Fruit fly (Drosophila melanogaster): ENCODE results near the gene Hsp26.

Hsp26 gene

dm6 chr3L:9410754-9411423 is 33.7 kb upstream of the Hsp26 start, which contains the start of the genes CG4022 and Cpsf5 (continued):
- no peak for TF ChIP-seq CG4282 (GFP tag; optimal IDR thresholded peaks at IDR 0.05)
- peak; percentile 80 for TF ChIP-seq CG8290 (GFP tag; optimal IDR thresholded peaks at IDR 0.05)
- peak; percentile 31 to 35 for TF ChIP-seq CG8290 (tag; optimal IDR thresholded peaks at IDR 0.05)
- TF ChIP-seq E2f2 (GFP tag; IDR thresholded peaks at IDR 0.05) = peak; percentile 70
- TF ChIP-seq CG13775 (GFP tag; optimal IDR thresholded peaks at IDR 0.05) = peak; percentile 87
- TF ChIP-seq CG2120 (GFP tag; optimal IDR thresholded peaks at IDR 0.05) = peak; percentile 89
- TF ChIP-seq cad (GFP tag; optimal IDR thresholded peaks at IDR 0.05) = no peak
- peak; percentile 78 for TF ChIP-seq Ada2b (GFP tag; IDR thresholded peaks at IDR 0.05)
- TF ChIP-seq CG9876 (GFP tag; optimal IDR thresholded peaks at IDR 0.05) = no peak
- TF ChIP-seq esg (GFP tag; conservative IDR thresholded peaks at IDR 0.05) = peak; percentile 79
- TF ChIP-seq tup (GFP tag; optimal IDR thresholded peaks at IDR 0.05) = peak; percentile 41
- peak; percentile 69; the same call in 2 of the 3 replicates for TF ChIP-seq H15 (GFP tag; IDR thresholded peaks at IDR 0.05)
- TF ChIP-seq CG14710 (tag; optimal IDR thresholded peaks at IDR 0.05) = peak; percentile 90
- no peak for TF ChIP-seq tio (GFP tag; optimal IDR thresholded peaks at IDR 0.05)
- TF ChIP-seq prd (optimal IDR thresholded peaks at IDR 0.05) = no peak
- TF ChIP-seq prd (GFP tag; IDR thresholded peaks at IDR 0.05) = peak; percentile 84
- TF ChIP-seq bcd (GFP tag; optimal IDR thresholded peaks at IDR 0.05) = peak; percentile 73
- TF ChIP-seq NFAT (GFP tag; IDR thresholded peaks at IDR 0.05) = peak; percentile 72
- peak; percentile 52 for TF ChIP-seq Asciz (GFP tag; optimal IDR thresholded peaks at IDR 0.05)
- peak; percentile 79 for TF ChIP-seq ewg (GFP tag; optimal IDR thresholded peaks at IDR 0.05)
- peak; percentile 92 for TF ChIP-seq CG13424 (tag; optimal IDR thresholded peaks at IDR 0.05)
- no peak for TF ChIP-seq Lpt (GFP tag; optimal IDR thresholded peaks at IDR 0.05)
- TF ChIP-seq CG4404 (GFP tag; IDR thresholded peaks at IDR 0.05) = peak; percentile 76
- peak; percentile 67 for TF ChIP-seq Fer2 (tag; optimal IDR thresholded peaks at IDR 0.05)
- peak; percentile 93 for TF ChIP-seq Dbx (GFP tag; IDR thresholded peaks at IDR 0.05)
- no peak for TF ChIP-seq CG8359 (GFP tag; optimal IDR thresholded peaks at IDR 0.05; ENCODE audit: borderline replicate concordance)
- peak; percentile 43 for TF ChIP-seq salm (tag; optimal IDR thresholded peaks at IDR 0.05)
- TF ChIP-seq Mrtf (GFP tag; IDR thresholded peaks at IDR 0.05) = peak; percentile 40; the same call in 1 of the 3 replicates
- TF ChIP-seq MBD-R2 (GFP tag; IDR thresholded peaks at IDR 0.05) = peak; percentile 84
- TF ChIP-seq z (GFP tag; IDR thresholded peaks at IDR 0.05) = no peak
- TF ChIP-seq Max (GFP tag; optimal IDR thresholded peaks at IDR 0.05) = peak; percentile 86
- TF ChIP-seq tin (GFP tag; optimal IDR thresholded peaks at IDR 0.05) = peak; percentile 81
- peak; percentile 66 for TF ChIP-seq CG15479 (GFP tag; optimal IDR thresholded peaks at IDR 0.05)
- TF ChIP-seq CG1792 (GFP tag; optimal IDR thresholded peaks at IDR 0.05) = peak; percentile 55
- TF ChIP-seq Antp (GFP tag; optimal IDR thresholded peaks at IDR 0.05) = peak; percentile 48
- TF ChIP-seq eyg (GFP tag; optimal IDR thresholded peaks at IDR 0.05) = peak; percentile 2
- peak; percentile 68 for TF ChIP-seq Taf1 (GFP tag; IDR thresholded peaks at IDR 0.05)
- TF ChIP-seq CG12744 (GFP tag; optimal IDR thresholded peaks at IDR 0.05) = peak; percentile 62
- TF ChIP-seq CG4424 (GFP tag; optimal IDR thresholded peaks at IDR 0.05) = peak; percentile 86
- TF ChIP-seq CG10274 (GFP tag; optimal IDR thresholded peaks at IDR 0.05) = no peak
- no peak for TF ChIP-seq luna (GFP tag; optimal IDR thresholded peaks at IDR 0.05)
- TF ChIP-seq Oli (tag; optimal IDR thresholded peaks at IDR 0.05) = peak; percentile 69
- TF ChIP-seq CoRest (tag; optimal IDR thresholded peaks at IDR 0.05) = peak; percentile 91
- TF ChIP-seq jumu (GFP tag; optimal IDR thresholded peaks at IDR 0.05) = peak; percentile 67
- TF ChIP-seq CG31365 (tag; optimal IDR thresholded peaks at IDR 0.05) = peak; percentile 13
- TF ChIP-seq kah (GFP tag; optimal IDR thresholded peaks at IDR 0.05) = peak; percentile 22
- peak; percentile 70 for TF ChIP-seq ems (GFP tag; optimal IDR thresholded peaks at IDR 0.05)
- TF ChIP-seq Dad (GFP tag; optimal IDR thresholded peaks at IDR 0.05) = peak; percentile 34
- no peak for TF ChIP-seq CG5180 (GFP tag; optimal IDR thresholded peaks at IDR 0.05)
- peak; percentile 26; the same call in 1 of the 3 replicates for TF ChIP-seq CG2199 (GFP tag; IDR thresholded peaks at IDR 0.05)
- peak; percentile 62 for TF ChIP-seq ATbp (GFP tag; optimal IDR thresholded peaks at IDR 0.05)
- TF ChIP-seq CTCF (GFP tag; optimal IDR thresholded peaks at IDR 0.05) = no peak
